Worm (Caenorhabditis elegans) whole organism, mixed stage, embryonic: ENCODE results near the gene sulp-7.
A peak's percentile ranks its signal among the peaks of the same experiment; 100 is the strongest.

Source experiments
- blmp-1 ChIP-seq: fragments of 150-350 bp; optimal IDR thresholded peaks from 2 replicates; lab custom pipeline; 2014; ENCODE audit warnings: missing biosample characterization, missing genetic modification characterization
- drap-1 ChIP-seq: fragments of 200-800 bp; sonication (Bioruptor generic); optimal IDR thresholded peaks from 3 replicates; lab custom pipeline; 2018; ENCODE audit warnings: mild to moderate bottlenecking, missing genetic modification characterization, missing compliant biosample characterization
- elt-3 ChIP-seq: fragments of 150-350 bp; optimal IDR thresholded peaks from 2 replicates; lab custom pipeline; 2014; ENCODE audit warnings: missing biosample characterization, missing genetic modification characterization
- lsy-2 ChIP-seq: fragments of 150-350 bp; optimal IDR thresholded peaks from 2 replicates; lab custom pipeline; 2014; ENCODE audit warnings: missing biosample characterization, missing genetic modification characterization
- pha-4 ChIP-seq: fragments of 150-350 bp; optimal IDR thresholded peaks from 2 replicates; lab custom pipeline; 2018; ENCODE audit warnings: missing biosample characterization, missing genetic modification reagents, missing genetic modification characterization
- ztf-11 ChIP-seq: fragments of 150-350 bp; optimal IDR thresholded peaks from 2 replicates; lab custom pipeline; 2014; ENCODE audit warnings: missing biosample characterization, missing genetic modification characterization

ce11 chrX:11093985-11094593, 13.6 kb downstream of the sulp-7 start:
- peak; percentile 99 for TF ChIP-seq pha-4 (tag; lab: Kevin White, UChicago)
- peak; percentile 91 for TF ChIP-seq lsy-2 (tag; lab: Kevin White, UChicago)
- peak; percentile 58 for TF ChIP-seq blmp-1 (tag; lab: Kevin White, UChicago)
- peak; percentile 98 for TF ChIP-seq ztf-11 (tag; lab: Kevin White, UChicago)
- TF ChIP-seq drap-1 (GFP tag; lab: Kevin White, UChicago), result peak; percentile 98
- peak; percentile 96 for TF ChIP-seq elt-3 (tag; lab: Kevin White, UChicago)
